Fruit fly (Drosophila melanogaster): ENCODE results near the gene CG43850.

DNA sequence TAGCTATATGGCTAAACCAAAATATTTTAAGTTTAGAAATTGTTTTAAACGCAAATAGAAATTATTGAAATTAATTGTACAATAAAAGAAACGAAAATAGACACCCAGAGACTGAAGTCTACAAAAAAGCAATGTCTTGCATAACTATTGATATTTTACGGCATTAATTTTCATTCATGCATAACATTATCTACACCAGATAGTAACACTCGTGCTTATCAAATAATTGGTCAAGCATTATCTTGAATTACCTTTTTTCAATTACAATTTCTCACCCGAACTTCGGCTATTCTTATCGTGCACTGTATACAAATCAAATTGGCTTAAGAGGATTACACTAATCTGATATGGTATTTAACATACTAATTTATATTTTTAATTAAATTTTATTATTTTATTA, 39.1 kb upstream of the CG43850 start:
- TF ChIP-seq CG8478 (optimal IDR thresholded peaks at IDR 0.05), result no peak
- no peak for TF ChIP-seq CTCF (optimal IDR thresholded peaks at IDR 0.05)

All from S2 (cell line).